Worm (Caenorhabditis elegans) whole organism, L4/young adult: Measurements from ENCODE around the gene sru-28.

Source experiments
- W03F9.2 ChIP-seq: fragments of 150-350 bp; optimal IDR thresholded peaks from 2 replicates; lab custom pipeline; 2014; ENCODE audit warnings: missing biosample characterization, missing genetic modification characterization
- dao-5 ChIP-seq: sonication (generic microtip); optimal IDR thresholded peaks from 2 replicates; lab custom pipeline; 2016; ENCODE audit warnings: missing genotype, missing genetic modification characterization, moderate library complexity, missing compliant biosample characterization
- him-1 ChIP-seq: sonication (generic microtip); optimal IDR thresholded peaks from 2 replicates; lab custom pipeline; 2016; ENCODE audit warnings: missing genotype, missing genetic modification reagents, missing genetic modification characterization, missing compliant biosample characterization

DNA sequence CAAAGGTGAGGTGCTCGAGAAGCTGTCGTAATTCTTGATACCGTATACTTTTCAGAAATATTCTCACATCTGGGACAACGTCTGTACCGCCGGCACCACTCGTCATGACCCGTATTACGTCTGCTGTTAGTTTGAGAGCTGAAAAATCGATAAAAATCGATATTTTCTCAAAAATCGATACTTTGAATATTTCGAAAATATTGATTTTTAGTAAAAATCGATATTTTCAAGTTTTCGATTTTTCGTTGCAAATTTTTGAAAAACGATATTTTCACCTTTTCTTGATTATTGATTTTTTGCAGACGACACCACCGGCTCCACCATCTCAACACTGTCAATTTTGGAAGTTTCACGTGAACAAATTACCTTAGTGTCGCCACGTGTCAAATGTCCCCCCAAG lies 10.3 kb upstream of the sru-28 start:
- TF ChIP-seq W03F9.2 (tag; lab: Kevin White, UChicago) = no peak
- TF ChIP-seq him-1 = no peak
- no peak for TF ChIP-seq dao-5 (tag; lab: Kevin White, UChicago)
